Worm (Caenorhabditis elegans) whole organism, late embryonic: ENCODE results near the gene Y71H2AM.3.

Experiments used
- F13H6.1 ChIP-seq: sonication (generic microtip); optimal IDR thresholded peaks from 2 replicates; lab custom pipeline; 2016; ENCODE audit warnings: missing genetic modification characterization, missing compliant biosample characterization
- K09A11.1 ChIP-seq: sonication (generic microtip); optimal IDR thresholded peaks from 2 replicates; lab custom pipeline; 2017; ENCODE audit warnings: antibody characterized with exemption, mild to moderate bottlenecking, missing genetic modification characterization, missing compliant biosample characterization; ENCODE audit not compliant: insufficient read depth
- ama-1 ChIP-seq: fragments of 150-350 bp; optimal IDR thresholded peaks from 2 replicates; lab custom pipeline; 2014
- elt-2 ChIP-seq: sonication (generic microtip); optimal IDR thresholded peaks from 2 replicates; lab custom pipeline; 2016; ENCODE audit warnings: missing genetic modification reagents, missing genetic modification characterization, missing compliant biosample characterization
- fax-1 ChIP-seq: sonication (generic microtip); optimal IDR thresholded peaks from 2 replicates; lab custom pipeline; 2016; ENCODE audit warnings: missing genotype, missing genetic modification characterization, missing compliant biosample characterization
- fkh-6 ChIP-seq: sonication (generic microtip); optimal IDR thresholded peaks from 2 replicates; lab custom pipeline; 2016; ENCODE audit warnings: missing genetic modification characterization, missing compliant biosample characterization
- lin-11 ChIP-seq: fragments of 200-800 bp; sonication (Bioruptor generic); optimal IDR thresholded peaks from 2 replicates; lab custom pipeline; 2018; ENCODE audit warnings: mild to moderate bottlenecking, missing genetic modification characterization, missing compliant biosample characterization
- nhr-11 ChIP-seq: fragments of 150-350 bp; optimal IDR thresholded peaks from 2 replicates; lab custom pipeline; 2014; ENCODE audit warnings: missing biosample characterization, missing genetic modification characterization
- pqm-1 ChIP-seq: sonication (generic microtip); optimal IDR thresholded peaks from 2 replicates; lab custom pipeline; 2016; ENCODE audit warnings: missing genetic modification characterization, missing compliant biosample characterization
- rnt-1 ChIP-seq: sonication (generic microtip); optimal IDR thresholded peaks from 2 replicates; lab custom pipeline; 2016; ENCODE audit warnings: missing genetic modification characterization, missing compliant biosample characterization
- sox-2 ChIP-seq: fragments of 200-800 bp; sonication (Bioruptor generic); IDR thresholded peaks from 2 replicates; pipeline ENCODE4 v1.3.6; 2022; ENCODE audit warnings: missing genetic modification reagents, missing genetic modification characterization, missing compliant biosample characterization
- tbx-7 ChIP-seq: sonication (generic microtip); optimal IDR thresholded peaks from 2 replicates; lab custom pipeline; 2016; ENCODE audit warnings: missing genotype, missing genetic modification characterization, missing compliant biosample characterization
- ttx-3 ChIP-seq: sonication (generic microtip); optimal IDR thresholded peaks from 2 replicates; lab custom pipeline; 2016; ENCODE audit warnings: missing genetic modification reagents, missing genetic modification characterization, missing compliant biosample characterization
- ztf-16 ChIP-seq: sonication (generic microtip); optimal IDR thresholded peaks from 2 replicates; lab custom pipeline; 2017; ENCODE audit warnings: missing genetic modification characterization, missing compliant biosample characterization

DNA sequence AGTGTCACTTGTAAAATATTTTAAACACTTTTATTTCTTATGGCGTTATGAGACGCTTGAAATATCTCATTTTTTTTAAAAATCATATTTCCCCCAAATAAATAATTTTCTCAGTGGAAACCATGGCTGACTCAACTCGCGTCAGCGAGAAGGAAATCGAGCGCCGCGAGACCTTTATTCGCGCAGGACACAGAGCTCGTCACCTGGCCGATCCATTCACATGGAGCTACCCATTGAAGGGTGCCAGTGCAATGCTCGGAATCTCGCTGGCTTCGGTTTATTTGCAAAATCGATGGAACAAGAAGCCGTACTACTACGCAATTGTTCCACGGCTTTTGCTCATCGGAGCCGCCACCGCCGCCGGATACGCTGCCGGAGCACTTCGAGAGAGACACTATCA lies 18.5 kb upstream of the Y71H2AM.3 start, which contains the start of gene nduc-2:
- TF ChIP-seq ama-1 (no peak), ztf-16 (no peak), rnt-1 (tag; lab: Kevin White, UChicago) (no peak), F13H6.1 (tag; lab: Kevin White, UChicago) (no peak), lin-11 (tag; lab: Kevin White, UChicago) (no peak), ttx-3 (no peak), elt-2 (tag; lab: Kevin White, UChicago) (no peak), fax-1 (no peak), pqm-1 (no peak), nhr-11 (tag; lab: Kevin White, UChicago) (no peak), fkh-6 (no peak), tbx-7 (tag; lab: Kevin White, UChicago) (no peak), K09A11.1 (tag; lab: Kevin White, UChicago) (no peak), sox-2 (GFP tag; lab: Robert Waterston, UW) (no peak)
